Fruit fly (Drosophila melanogaster): Measurements from ENCODE around the gene tna.
A peak's percentile ranks its signal among the peaks of the same experiment; 100 is the strongest.

Gene tna

DNA sequence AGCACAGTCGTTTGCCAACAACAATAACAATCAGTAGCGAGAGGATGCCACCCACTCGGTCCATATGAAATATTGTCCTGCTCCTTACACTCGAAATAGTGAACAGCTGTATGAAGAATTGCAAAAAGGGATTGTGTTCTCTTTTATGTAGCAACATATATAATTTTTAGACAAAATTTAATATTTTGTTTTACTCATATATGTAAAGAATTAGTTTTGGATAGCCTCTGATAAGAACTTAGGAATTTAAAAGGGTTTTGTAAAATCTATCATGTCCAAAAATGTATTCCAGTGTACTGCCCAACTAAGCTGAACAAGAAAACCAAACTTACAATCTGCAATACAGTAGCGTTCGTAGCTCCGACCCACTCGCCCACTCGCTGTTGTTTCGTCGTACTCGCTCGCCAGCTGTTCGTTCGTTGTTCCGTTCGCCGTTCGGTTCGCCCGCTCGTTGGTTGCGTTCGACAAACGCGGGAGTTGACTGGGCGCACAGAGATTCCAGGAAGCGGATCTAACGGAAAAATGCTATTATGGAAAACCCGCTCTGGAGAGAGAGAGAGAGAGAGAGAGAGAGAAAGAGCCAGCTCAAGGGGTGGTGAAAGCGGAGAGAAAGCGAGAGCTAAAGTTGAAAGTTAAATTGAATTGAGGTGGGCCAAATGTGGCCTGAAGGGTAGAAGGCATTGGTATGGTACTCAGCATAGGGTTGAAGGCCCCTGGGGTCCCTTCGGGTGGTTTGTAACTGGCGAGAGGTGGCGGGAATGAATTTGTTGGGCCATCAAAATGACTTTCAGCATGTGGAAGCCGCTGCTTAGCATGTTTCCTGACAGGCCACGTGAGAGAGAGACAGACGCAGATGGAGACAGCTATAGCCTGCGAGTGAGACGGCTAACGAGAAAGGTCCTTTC lies 24.5 kb upstream of the tna start (continued):
- TF ChIP-seq Abd-B (GFP tag; optimal IDR thresholded peaks at IDR 0.05): peak; percentile 31
- TF ChIP-seq prd (optimal IDR thresholded peaks at IDR 0.05): no peak
- TF ChIP-seq prd (GFP tag; IDR thresholded peaks at IDR 0.05): peak; percentile 65
- TF ChIP-seq nau (GFP tag; optimal IDR thresholded peaks at IDR 0.05): peak; percentile 50
- TF ChIP-seq fu2 (GFP tag; optimal IDR thresholded peaks at IDR 0.05): no peak
- no peak for TF ChIP-seq Dad (GFP tag; optimal IDR thresholded peaks at IDR 0.05)
- TF ChIP-seq chinmo (GFP tag; IDR thresholded peaks at IDR 0.05; ENCODE audit: partially characterized antibody): 0 out of 4 replicates have a peak, but pooled peaks have one; percentile 56
- peak; percentile 72 for TF ChIP-seq CG10321 (GFP tag; IDR thresholded peaks at IDR 0.05)
- TF ChIP-seq run (tag; optimal IDR thresholded peaks at IDR 0.05): peak; percentile 50
- peak; percentile 40 for TF ChIP-seq exex (tag; optimal IDR thresholded peaks at IDR 0.05)
- TF ChIP-seq dmrt11E (tag; optimal IDR thresholded peaks at IDR 0.05): peak; percentile 53
- no peak for TF ChIP-seq CG9797 (GFP tag; optimal IDR thresholded peaks at IDR 0.05)
- TF ChIP-seq CG10267 (tag; optimal IDR thresholded peaks at IDR 0.05): peak; percentile 66
- TF ChIP-seq dpn (GFP tag; optimal IDR thresholded peaks at IDR 0.05): peak; percentile 31 to 61
- no peak for TF ChIP-seq YL-1 (GFP tag; optimal IDR thresholded peaks at IDR 0.05)
- peak; percentile 61 for TF ChIP-seq CG12299 (tag; optimal IDR thresholded peaks at IDR 0.05)
- peak; percentile 57 for TF ChIP-seq lilli (GFP tag; optimal IDR thresholded peaks at IDR 0.05)
- peak; percentile 50 for TF ChIP-seq CG17829 (tag; optimal IDR thresholded peaks at IDR 0.05)
- TF ChIP-seq CG7987 (GFP tag; optimal IDR thresholded peaks at IDR 0.05): no peak
- TF ChIP-seq org-1 (GFP tag; optimal IDR thresholded peaks at IDR 0.05): peak; percentile 65
- no peak for TF ChIP-seq ac (GFP tag; optimal IDR thresholded peaks at IDR 0.05)
- peak; percentile 43 to 53 for TF ChIP-seq tll (GFP tag; optimal IDR thresholded peaks at IDR 0.05)
- TF ChIP-seq HLHmδ (GFP tag; optimal IDR thresholded peaks at IDR 0.05): peak; percentile 41
- peak; percentile 61 for TF ChIP-seq CG9817 (tag; optimal IDR thresholded peaks at IDR 0.05)
- TF ChIP-seq CG10543 (GFP tag; optimal IDR thresholded peaks at IDR 0.05): peak; percentile 65
- peak; percentile 88 for TF ChIP-seq row (GFP tag; IDR thresholded peaks at IDR 0.05)
- TF ChIP-seq B-H2 (GFP tag; optimal IDR thresholded peaks at IDR 0.05): no peak
- peak; percentile 54 for TF ChIP-seq CG3847 (GFP tag; IDR thresholded peaks at IDR 0.05)
- TF ChIP-seq Side (GFP tag; optimal IDR thresholded peaks at IDR 0.05): no peak
- peak; percentile 31 for TF ChIP-seq CG4854 (GFP tag; optimal IDR thresholded peaks at IDR 0.05)
- peak; percentile 69; the same call in 2 of the 3 replicates for TF ChIP-seq CG11695 (GFP tag; IDR thresholded peaks at IDR 0.05)
- peak; percentile 72 for TF ChIP-seq D19A (tag; optimal IDR thresholded peaks at IDR 0.05)
- TF ChIP-seq Six4 (GFP tag; optimal IDR thresholded peaks at IDR 0.05): peak; percentile 16
- peak; percentile 18; the same call in 1 of the 2 replicates for TF ChIP-seq Bgb (GFP tag; IDR thresholded peaks at IDR 0.05; ENCODE audit: partially characterized antibody)
- TF ChIP-seq CG9215 (GFP tag; IDR thresholded peaks at IDR 0.05): peak; percentile 39; the same call in 1 of the 2 replicates
- TF ChIP-seq pho (GFP tag; optimal IDR thresholded peaks at IDR 0.05): peak; percentile 52
- peak in 1 of 2 experiments; percentile 84 for TF ChIP-seq eve (GFP tag; optimal IDR thresholded peaks at IDR 0.05)
- TF ChIP-seq gfzf (GFP tag; optimal IDR thresholded peaks at IDR 0.05): no peak
- TF ChIP-seq gem (tag; optimal IDR thresholded peaks at IDR 0.05): peak; percentile 86
- TF ChIP-seq chm (GFP tag; IDR thresholded peaks at IDR 0.05): no peak; the same call in 1 of the 2 replicates
- TF ChIP-seq zfh1 (GFP tag; IDR thresholded peaks at IDR 0.05): 0 out of 3 replicates have a peak, but pooled peaks have one; percentile 39
- peak; percentile 70 for TF ChIP-seq CG6683 (GFP tag; optimal IDR thresholded peaks at IDR 0.05)
- TF ChIP-seq sr (GFP tag; IDR thresholded peaks at IDR 0.05): no peak
- TF ChIP-seq HLH3B (GFP tag; IDR thresholded peaks at IDR 0.05): peak; percentile 69
- peak; percentile 5 for TF ChIP-seq Hmx (GFP tag; optimal IDR thresholded peaks at IDR 0.05)
- TF ChIP-seq inv (GFP tag; IDR thresholded peaks at IDR 0.05; ENCODE audit: partially characterized antibody): no peak
- TF ChIP-seq corto (GFP tag; optimal IDR thresholded peaks at IDR 0.05): peak; percentile 14
- peak; percentile 34; the same call in 1 of the 2 replicates for TF ChIP-seq CG14014 (GFP tag; IDR thresholded peaks at IDR 0.05)

Measured in whole organism, embryonic.